Worm (Caenorhabditis elegans): ENCODE results near the gene irld-4.
"Not testable (repeated sequence)": the region's sequence is repeated elsewhere in the genome, so short reads cannot be mapped to it uniquely, and the experiment has no call there.

DNA sequence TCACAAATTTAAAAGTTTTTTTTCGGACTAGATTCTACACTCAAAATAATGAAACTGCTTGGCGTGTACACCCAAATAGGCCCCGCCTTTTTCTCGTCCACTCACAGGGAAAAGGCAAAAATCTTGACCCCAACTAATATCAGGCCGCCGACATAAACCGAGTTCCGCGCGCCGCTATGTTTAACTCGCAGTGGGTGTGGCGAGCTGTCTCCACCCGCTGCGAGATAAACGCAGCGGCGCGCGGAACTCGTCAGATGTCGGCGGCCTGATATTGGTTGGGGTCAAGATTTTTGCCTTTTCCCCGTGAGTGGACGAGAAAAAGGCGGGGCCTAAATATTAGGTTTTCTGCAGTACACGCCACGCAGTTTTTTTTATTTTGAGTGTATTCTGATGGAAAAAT is 15.2 kb downstream of the irld-4 start:
- TF ChIP-seq nhr-77 (tag; optimal IDR thresholded peaks at IDR 0.05); nhr-11 (tag; optimal IDR thresholded peaks at IDR 0.05); nhr-76 (tag; optimal IDR thresholded peaks at IDR 0.05); ces-1 (GFP tag; optimal IDR thresholded peaks at IDR 0.05); unc-62 (GFP tag; optimal IDR thresholded peaks at IDR 0.05); lin-15B (tag; optimal IDR thresholded peaks at IDR 0.05); nhr-20 (tag; optimal IDR thresholded peaks at IDR 0.05); mep-1 (tag; optimal IDR thresholded peaks at IDR 0.05); lin-39 (tag; optimal IDR thresholded peaks at IDR 0.05); mab-9 (GFP tag; IDR thresholded peaks at IDR 0.05); unc-30 (tag; optimal IDR thresholded peaks at IDR 0.05); efl-1 (optimal IDR thresholded peaks at IDR 0.05); efl-1 (GFP tag; optimal IDR thresholded peaks at IDR 0.05 in 1 of 2); lin-13 (GFP tag; optimal IDR thresholded peaks at IDR 0.05): not testable (repeated sequence)
- peak; percentile 18 for TF ChIP-seq snpc-4 (tag; optimal IDR thresholded peaks at IDR 0.05)

All from whole organism, L1 larva.